Worm (Caenorhabditis elegans): ENCODE results near the gene Y45G5AM.9.

Y45G5AM.9 gene

ce11 chrV:4194587-4195211 is at the start of gene Y45G5AM.9:
Y45G5AM.9 (minus strand) TSS chrV:4194637.
- peak; percentile 84 for TF ChIP-seq lin-13 (GFP tag; optimal IDR thresholded peaks at IDR 0.05)
- TF ChIP-seq fos-1 (tag; optimal IDR thresholded peaks at IDR 0.05): peak; percentile 54
- peak; percentile 68 to 87 for TF ChIP-seq lsy-2 (tag; optimal IDR thresholded peaks at IDR 0.05)
- TF ChIP-seq skn-1 (tag; optimal IDR thresholded peaks at IDR 0.05): no peak
- TF ChIP-seq nhr-10 (tag; optimal IDR thresholded peaks at IDR 0.05): no peak
- no peak for TF ChIP-seq lin-39 (tag; optimal IDR thresholded peaks at IDR 0.05)
- no peak for TF ChIP-seq sma-9 (GFP tag; optimal IDR thresholded peaks at IDR 0.05)
- no peak for TF ChIP-seq sma-9 (tag; optimal IDR thresholded peaks at IDR 0.05)
- no peak for TF ChIP-seq nhr-6 (tag; optimal IDR thresholded peaks at IDR 0.05)
- TF ChIP-seq unc-62 (GFP tag; optimal IDR thresholded peaks at IDR 0.05): no peak
- peak; percentile 42 for TF ChIP-seq egl-27 (tag; optimal IDR thresholded peaks at IDR 0.05)
- no peak for TF ChIP-seq dmd-4 (tag; optimal IDR thresholded peaks at IDR 0.05)
- TF ChIP-seq ztf-4 (tag; optimal IDR thresholded peaks at IDR 0.05): peak; percentile 29
- TF ChIP-seq nhr-21 (tag; optimal IDR thresholded peaks at IDR 0.05): peak; percentile 62
- no peak for TF ChIP-seq Y55F3AM.14 (GFP tag; optimal IDR thresholded peaks at IDR 0.05)
- TF ChIP-seq crh-2 (tag; optimal IDR thresholded peaks at IDR 0.05): peak; percentile 82
- TF ChIP-seq unc-39 (tag; optimal IDR thresholded peaks at IDR 0.05): no peak
- TF ChIP-seq nhr-25 (tag; optimal IDR thresholded peaks at IDR 0.05): peak; percentile 84
- no peak for TF ChIP-seq ceh-16 (tag; optimal IDR thresholded peaks at IDR 0.05)
- peak; percentile 79 for TF ChIP-seq nhr-129 (tag; optimal IDR thresholded peaks at IDR 0.05)
- TF ChIP-seq peb-1 (tag; optimal IDR thresholded peaks at IDR 0.05): no peak
- TF ChIP-seq sma-3 (GFP tag; optimal IDR thresholded peaks at IDR 0.05): peak; percentile 64
- TF ChIP-seq sem-4 (tag; optimal IDR thresholded peaks at IDR 0.05): peak; percentile 24
- peak in 1 of 2 experiments; percentile 32 for TF ChIP-seq mdl-1 (tag; optimal IDR thresholded peaks at IDR 0.05)
- TF ChIP-seq nhr-77 (tag; optimal IDR thresholded peaks at IDR 0.05): no peak
- no peak for TF ChIP-seq blmp-1 (tag; optimal IDR thresholded peaks at IDR 0.05; ENCODE audit: insufficient read depth)
- TF ChIP-seq ztf-1 (GFP tag; conservative IDR thresholded peaks at IDR 0.05): no peak
- TF ChIP-seq nhr-23 (tag; optimal IDR thresholded peaks at IDR 0.05): no peak
- no peak for TF ChIP-seq nhr-237 (tag; optimal IDR thresholded peaks at IDR 0.05)
- TF ChIP-seq zag-1 (tag; optimal IDR thresholded peaks at IDR 0.05): peak; percentile 4
- no peak for TF ChIP-seq alr-1 (tag; optimal IDR thresholded peaks at IDR 0.05)
- peak; percentile 68 for TF ChIP-seq mab-5 (tag; optimal IDR thresholded peaks at IDR 0.05)
- TF ChIP-seq elt-3 (tag; optimal IDR thresholded peaks at IDR 0.05): no peak
- no peak for TF ChIP-seq ama-1 (optimal IDR thresholded peaks at IDR 0.05)
- TF ChIP-seq elt-1 (tag; optimal IDR thresholded peaks at IDR 0.05): no peak
- peak; percentile 72 for TF ChIP-seq snpc-4 (tag; optimal IDR thresholded peaks at IDR 0.05)
- no peak for TF ChIP-seq nhr-11 (tag; optimal IDR thresholded peaks at IDR 0.05)
- TF ChIP-seq R02D3.7 (tag; optimal IDR thresholded peaks at IDR 0.05): no peak
- no peak for TF ChIP-seq ztf-11 (tag; optimal IDR thresholded peaks at IDR 0.05)
- no peak for TF ChIP-seq ceh-82 (tag; optimal IDR thresholded peaks at IDR 0.05)
- peak; percentile 84 for TF ChIP-seq C34F6.9 (tag; optimal IDR thresholded peaks at IDR 0.05)
- TF ChIP-seq aly-2 (tag; optimal IDR thresholded peaks at IDR 0.05): no peak
- no peak for TF ChIP-seq nhr-12 (tag; optimal IDR thresholded peaks at IDR 0.05)
- peak; percentile 89 for TF ChIP-seq unc-55 (GFP tag; optimal IDR thresholded peaks at IDR 0.05)
- TF ChIP-seq ZK546.5 (tag; optimal IDR thresholded peaks at IDR 0.05): no peak
- peak; percentile 85 for TF ChIP-seq F13H6.1 (tag; optimal IDR thresholded peaks at IDR 0.05)
- no peak for TF ChIP-seq mbf-1 (tag; optimal IDR thresholded peaks at IDR 0.05)
- TF ChIP-seq lin-11 (tag; optimal IDR thresholded peaks at IDR 0.05): peak; percentile 59
- peak; percentile 76 for TF ChIP-seq gmeb-1 (tag; optimal IDR thresholded peaks at IDR 0.05)

Measured in whole organism, L2 larva.